Worm (Caenorhabditis elegans) whole organism, early embryonic: ENCODE data around the gene srz-67.
A peak's percentile ranks its signal among the peaks of the same experiment; 100 is the strongest.

Experiments used
- B0310.2 ChIP-seq: sonication (generic microtip); optimal IDR thresholded peaks from 2 replicates; lab custom pipeline; 2016; ENCODE audit warnings: mild to moderate bottlenecking, missing genetic modification characterization, missing compliant biosample characterization
- F13C5.2 ChIP-seq: sonication (generic microtip); optimal IDR thresholded peaks from 2 replicates; lab custom pipeline; 2017; ENCODE audit warnings: mild to moderate bottlenecking, missing genetic modification characterization, inconsistent platforms, missing compliant biosample characterization
- aly-1 ChIP-seq: sonication (generic microtip); optimal IDR thresholded peaks from 2 replicates; lab custom pipeline; 2016; ENCODE audit warnings: missing genetic modification characterization, missing compliant biosample characterization
- ama-1 ChIP-seq: fragments of 150-350 bp; optimal IDR thresholded peaks from 2 replicates; lab custom pipeline; 2014
- ceh-13 ChIP-seq: fragments of 200-800 bp; sonication (Bioruptor generic); optimal IDR thresholded peaks from 2 replicates; lab custom pipeline; 2018; ENCODE audit warnings: mild to moderate bottlenecking, missing genetic modification characterization, missing compliant biosample characterization
- ceh-36 ChIP-seq: sonication (generic microtip); optimal IDR thresholded peaks from 2 replicates; lab custom pipeline; 2016; ENCODE audit warnings: missing genetic modification characterization, inconsistent platforms, missing compliant biosample characterization
- ets-7 ChIP-seq: sonication (generic microtip); optimal IDR thresholded peaks from 2 replicates; lab custom pipeline; 2016; ENCODE audit warnings: missing genotype, missing genetic modification characterization, missing compliant biosample characterization
- flt-1 ChIP-seq: fragments of 200-800 bp; sonication (Bioruptor generic); IDR thresholded peaks from 2 replicates; pipeline ENCODE4 v1.3.6; 2022; ENCODE audit warnings: missing genetic modification characterization, missing compliant biosample characterization
- hmbx-1 ChIP-seq: sonication (generic microtip); optimal IDR thresholded peaks from 2 replicates; lab custom pipeline; 2016; ENCODE audit warnings: mild to moderate bottlenecking, missing genetic modification characterization, missing compliant biosample characterization
- hmg-4 ChIP-seq: fragments of 200-800 bp; sonication (Bioruptor generic); optimal IDR thresholded peaks from 2 replicates; lab custom pipeline; 2018; ENCODE audit warnings: mild to moderate bottlenecking, missing genetic modification characterization, missing compliant biosample characterization
- hnd-1 ChIP-seq: sonication (generic microtip); optimal IDR thresholded peaks from 2 replicates; lab custom pipeline; 2016; ENCODE audit warnings: missing genetic modification characterization, missing compliant biosample characterization
- pes-1 ChIP-seq: fragments of 200-800 bp; sonication (Bioruptor generic); IDR thresholded peaks from 2 replicates; pipeline ENCODE4 v1.3.6; 2022; ENCODE audit warnings: missing genetic modification reagents, missing genetic modification characterization, missing compliant biosample characterization
- scrt-1 ChIP-seq: fragments of 200-800 bp; sonication (Bioruptor generic); IDR thresholded peaks from 2 replicates; pipeline ENCODE4 v1.3.6; 2022; ENCODE audit warnings: missing genetic modification characterization, missing compliant biosample characterization
- sea-1 ChIP-seq: fragments of 200-800 bp; sonication (Bioruptor generic); conservative IDR thresholded peaks from 2 replicates; pipeline ENCODE4 v1.3.6; 2022; ENCODE audit warnings: missing genetic modification characterization, missing compliant biosample characterization
- tbx-11 ChIP-seq: fragments of 200-800 bp; sonication (Bioruptor generic); IDR thresholded peaks from 2 replicates; pipeline ENCODE4 v1.3.6; 2022; ENCODE audit warnings: missing genetic modification characterization, missing compliant biosample characterization
- tbx-37 ChIP-seq: fragments of 200-800 bp; sonication (Bioruptor generic); conservative IDR thresholded peaks from 2 replicates; pipeline ENCODE4 v1.3.6; 2022; ENCODE audit warnings: missing genetic modification reagents, missing genetic modification characterization, missing compliant biosample characterization
- tra-4 ChIP-seq: sonication (generic microtip); optimal IDR thresholded peaks from 2 replicates; lab custom pipeline; 2017; ENCODE audit warnings: missing genetic modification characterization, missing compliant biosample characterization

The srz-67 gene

DNA sequence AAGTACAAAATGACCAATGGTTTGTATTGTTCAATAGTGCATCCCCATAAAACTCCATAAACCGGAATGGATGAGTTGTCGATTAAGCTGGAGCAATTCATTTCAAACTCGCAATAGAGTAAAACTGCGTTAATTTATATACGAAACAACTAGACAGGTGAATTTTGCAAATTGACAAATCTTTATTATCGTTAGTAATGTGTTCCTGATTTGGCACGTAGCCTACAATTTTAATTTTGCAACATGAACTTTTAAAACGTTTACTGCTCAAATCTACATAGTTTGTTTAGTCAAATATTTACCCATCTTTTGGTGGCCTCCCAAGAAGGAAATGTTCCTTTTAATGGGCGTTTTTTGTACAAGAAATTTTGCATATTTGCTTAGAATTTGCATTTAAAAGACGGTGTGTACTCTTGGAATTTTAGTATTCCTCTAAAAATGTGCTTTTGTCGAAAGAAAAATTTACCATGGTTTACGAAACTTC, at the start of gene srz-67, which contains the start of gene C17F4.11:
Gene srz-67, minus strand, starts transcription at position 101 of the 484 bp plus-strand sequence.
Gene C17F4.11, plus strand, starts transcription at position 434 of the 484 bp plus-strand sequence.
- TF ChIP-seq pes-1 (GFP tag; lab: Robert Waterston, UW) (no peak), hnd-1 (tag; lab: Kevin White, UChicago) (no peak), ceh-13 (no peak), ceh-36 (no peak), tbx-37 (GFP tag; lab: Robert Waterston, UW) (no peak), F13C5.2 (no peak), sea-1 (GFP tag; lab: Robert Waterston, UW) (no peak), hmbx-1 (no peak), flt-1 (no peak), tra-4 (no peak), hmg-4 (no peak), scrt-1 (GFP tag; lab: Robert Waterston, UW) (no peak), B0310.2 (no peak), aly-1 (tag; lab: Kevin White, UChicago) (no peak), ama-1 (lab: Kevin White, UChicago) (no peak), tbx-11 (no peak), ets-7 (tag; lab: Kevin White, UChicago) (no peak)

DNA sequence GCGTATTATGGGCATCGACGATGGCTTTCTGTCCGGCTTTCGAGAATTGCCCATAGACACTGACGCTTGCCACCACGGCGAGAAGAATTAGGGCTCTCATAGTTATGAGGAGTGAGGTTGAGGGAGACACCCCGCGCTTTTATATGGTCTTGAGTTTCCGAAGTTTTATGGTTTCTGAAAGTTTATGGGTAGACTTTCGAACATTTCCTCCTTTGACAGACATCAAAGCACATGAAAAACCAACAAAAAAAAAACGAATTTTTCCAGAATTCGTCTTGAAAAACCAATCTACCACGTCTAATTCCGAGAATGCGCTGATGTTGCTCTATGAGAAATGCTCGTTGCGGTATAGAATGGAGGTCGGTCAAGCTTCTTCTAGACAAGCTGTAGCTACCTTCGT, 47.6 kb upstream of the srz-67 start, which contains the start of gene scl-15:
Gene scl-15, minus strand, starts transcription at position 101 of the 400 bp plus-strand sequence.
- TF ChIP-seq ceh-36, result no peak
- TF ChIP-seq tbx-37 (GFP tag; lab: Robert Waterston, UW), result no peak
- no peak for TF ChIP-seq hnd-1 (tag; lab: Kevin White, UChicago)

DNA sequence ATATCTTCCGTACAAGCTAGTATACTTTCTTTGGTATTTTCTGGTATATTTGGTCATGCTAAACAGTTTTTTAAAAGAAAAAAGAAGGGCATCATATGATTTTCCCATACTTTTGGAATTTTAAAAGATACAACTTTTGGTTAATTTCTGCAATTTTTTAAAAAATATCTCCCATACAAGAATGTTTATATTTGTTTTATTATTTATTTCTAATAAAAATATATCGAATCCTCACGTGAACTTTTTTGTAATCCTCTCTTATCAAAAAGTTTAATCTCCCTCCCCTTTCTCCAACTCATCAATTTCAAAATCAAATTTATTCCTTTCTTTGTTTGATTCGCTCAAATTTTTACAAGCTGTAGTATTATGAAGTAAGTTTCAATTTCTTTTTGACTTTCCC, 45.4 kb upstream of the srz-67 start, which contains the start of gene nep-13:
Gene nep-13, plus strand, starts transcription at position 301 of the 400 bp plus-strand sequence.
- no peak for TF ChIP-seq F13C5.2
- TF ChIP-seq B0310.2, result no peak
- TF ChIP-seq pes-1 (GFP tag; lab: Robert Waterston, UW), result no peak
- no peak for TF ChIP-seq hnd-1 (tag; lab: Kevin White, UChicago)
- TF ChIP-seq ceh-36, result no peak
- no peak for TF ChIP-seq ets-7 (tag; lab: Kevin White, UChicago)
- no peak for TF ChIP-seq hmg-4
- TF ChIP-seq ceh-13, result no peak
- TF ChIP-seq tra-4, result no peak
- TF ChIP-seq sea-1 (GFP tag; lab: Robert Waterston, UW), result no peak
- no peak for TF ChIP-seq ama-1 (lab: Kevin White, UChicago)
- no peak for TF ChIP-seq tbx-11
- no peak for TF ChIP-seq flt-1
- TF ChIP-seq scrt-1 (GFP tag; lab: Robert Waterston, UW), result no peak
- TF ChIP-seq tbx-37 (GFP tag; lab: Robert Waterston, UW), result no peak
- no peak for TF ChIP-seq hmbx-1
- no peak for TF ChIP-seq aly-1 (tag; lab: Kevin White, UChicago)

DNA sequence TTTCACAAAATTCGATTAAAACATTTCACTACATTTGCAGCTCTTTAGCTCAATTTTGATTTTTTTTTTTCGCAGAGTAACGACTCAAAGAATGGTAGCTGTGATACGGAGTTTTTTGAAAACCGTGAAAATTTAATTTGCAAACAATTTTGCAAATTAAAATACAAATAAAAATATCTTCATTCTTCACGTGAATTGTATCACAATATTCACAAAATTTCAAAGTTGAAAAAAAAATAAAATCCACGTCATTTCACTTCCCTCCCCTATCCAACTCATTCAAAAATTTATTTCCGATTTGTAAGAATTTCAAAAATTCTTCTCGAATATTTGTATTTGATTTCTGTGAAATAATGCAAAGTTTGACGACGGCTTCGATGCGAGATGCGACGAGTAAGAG, 41.7 kb upstream of the srz-67 start, which contains the start of gene wht-4:
Gene wht-4, plus strand, starts transcription at position 301 of the 400 bp plus-strand sequence.
- TF ChIP-seq tbx-11, result no peak
- TF ChIP-seq pes-1 (GFP tag; lab: Robert Waterston, UW), result no peak
- TF ChIP-seq hmbx-1, result no peak

DNA sequence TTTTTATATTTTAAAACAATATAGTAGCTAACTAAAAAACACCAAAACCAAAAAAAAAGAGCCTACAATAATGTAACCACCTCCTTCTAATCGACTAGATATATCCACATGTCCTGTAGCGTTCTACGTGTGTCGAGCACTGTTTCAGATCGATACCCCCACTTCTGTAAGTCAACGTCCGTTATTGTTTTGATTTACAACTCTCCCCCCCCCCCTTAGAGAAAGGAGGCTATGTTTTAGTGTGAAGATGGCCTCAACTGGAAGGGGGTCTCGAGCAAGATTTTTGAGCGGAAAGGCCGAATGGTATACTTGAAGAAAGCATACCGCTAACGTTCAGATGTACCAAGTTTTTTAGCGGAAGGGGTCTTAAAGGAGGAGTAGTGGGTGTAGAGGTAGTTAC, 40.7 kb upstream of the srz-67 start, which contains the start of gene F02E11.4:
Gene F02E11.4, minus strand, starts transcription at position 101 of the 400 bp plus-strand sequence.
- TF ChIP-seq aly-1 (tag; lab: Kevin White, UChicago) (no peak), flt-1 (no peak), F13C5.2 (no peak), ceh-13 (no peak), ama-1 (lab: Kevin White, UChicago) (no peak), scrt-1 (GFP tag; lab: Robert Waterston, UW) (no peak), B0310.2 (no peak), hmbx-1 (no peak), tbx-11 (no peak), tra-4 (no peak), sea-1 (GFP tag; lab: Robert Waterston, UW) (no peak), hmg-4 (no peak), ceh-36 (no peak)

DNA sequence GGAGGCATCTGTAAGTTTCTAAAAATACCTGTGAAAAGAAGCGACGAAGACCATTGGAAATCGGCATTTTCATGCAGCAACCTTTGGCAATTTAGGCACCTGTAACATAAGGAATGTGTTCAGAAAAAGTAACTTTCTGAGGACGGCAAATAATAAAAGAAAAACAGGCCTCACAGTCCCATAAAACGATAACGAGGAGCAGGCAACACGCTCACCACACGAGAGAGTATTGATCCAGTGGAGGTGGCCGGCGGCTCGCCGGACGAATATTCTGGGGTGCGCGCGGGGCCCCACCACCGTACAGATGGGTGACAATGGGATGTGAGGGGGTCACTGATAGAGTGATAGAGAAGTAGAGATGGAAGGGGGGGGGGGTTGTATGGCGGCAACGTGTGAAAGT, 38.0 kb upstream of the srz-67 start, which contains the start of gene F02E11.3:
Gene F02E11.3, minus strand, starts transcription at position 101 of the 400 bp plus-strand sequence.
- TF ChIP-seq hmg-4 (no peak), B0310.2 (no peak), ets-7 (tag; lab: Kevin White, UChicago) (no peak), sea-1 (GFP tag; lab: Robert Waterston, UW) (no peak), pes-1 (GFP tag; lab: Robert Waterston, UW) (no peak), scrt-1 (GFP tag; lab: Robert Waterston, UW) (no peak), hnd-1 (tag; lab: Kevin White, UChicago) (no peak), F13C5.2 (no peak), tbx-11 (no peak), tbx-37 (GFP tag; lab: Robert Waterston, UW) (no peak), hmbx-1 (no peak), ceh-36 (no peak), ama-1 (lab: Kevin White, UChicago) (no peak), ceh-13 (no peak), tra-4 (no peak), aly-1 (tag; lab: Kevin White, UChicago) (no peak), flt-1 (no peak)

DNA sequence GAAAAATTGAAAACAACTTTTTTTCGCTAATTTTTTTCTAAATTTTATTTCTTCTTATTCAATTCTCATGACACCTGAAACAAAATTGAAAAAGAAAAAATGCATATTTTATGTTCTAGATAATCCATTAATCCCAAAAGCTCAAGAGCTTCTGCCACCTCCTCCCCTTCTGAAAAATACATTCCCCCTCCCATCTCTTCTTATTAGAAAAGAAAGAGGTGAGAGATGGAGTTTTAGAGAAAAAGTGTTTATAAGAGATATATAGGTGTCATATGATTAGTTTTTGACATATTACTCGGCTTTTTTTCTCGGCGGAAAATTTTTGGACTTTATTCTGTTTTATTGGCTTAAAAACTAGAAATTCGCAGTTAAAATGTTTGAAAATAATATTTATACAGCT, 33.7 kb upstream of the srz-67 start:
- TF ChIP-seq flt-1 (no peak), pes-1 (GFP tag; lab: Robert Waterston, UW) (no peak), hnd-1 (tag; lab: Kevin White, UChicago) (no peak), tra-4 (no peak), tbx-11 (no peak), aly-1 (tag; lab: Kevin White, UChicago) (no peak), ceh-13 (no peak), ceh-36 (no peak)

DNA sequence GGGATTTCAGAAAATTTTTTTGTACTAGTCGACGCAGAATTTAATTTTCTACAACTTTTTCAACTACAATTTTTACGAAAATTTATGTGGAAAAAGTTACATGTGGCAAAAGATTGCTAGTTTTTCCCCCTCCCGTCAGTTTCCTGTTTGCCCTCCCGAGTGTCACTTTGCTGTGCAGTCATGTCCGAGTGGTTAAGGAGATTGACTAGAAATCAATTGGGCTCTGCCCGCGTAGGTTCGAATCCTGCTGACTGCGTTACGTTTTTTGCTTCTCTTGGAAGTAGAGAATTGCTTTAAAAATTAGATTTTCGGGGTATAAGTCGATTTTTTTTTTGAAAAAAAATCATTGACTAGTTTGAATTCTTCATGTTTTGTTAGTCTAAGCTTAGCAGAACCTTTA, 30.9 kb upstream of the srz-67 start:
- TF ChIP-seq scrt-1 (GFP tag; lab: Robert Waterston, UW) (0 out of 2 replicates have a peak, but pooled peaks have one; percentile 19), tbx-11 (peak; percentile 58), hmbx-1 (no peak), B0310.2 (no peak), ceh-13 (peak; percentile 49), ama-1 (lab: Kevin White, UChicago) (no peak), hnd-1 (tag; lab: Kevin White, UChicago) (peak; percentile 1), pes-1 (GFP tag; lab: Robert Waterston, UW) (peak; percentile 82), tra-4 (no peak), flt-1 (peak; percentile 60; the same call in 1 of the 2 replicates), aly-1 (tag; lab: Kevin White, UChicago) (no peak), ets-7 (tag; lab: Kevin White, UChicago) (no peak), hmg-4 (no peak), ceh-36 (no peak), sea-1 (GFP tag; lab: Robert Waterston, UW) (no peak), F13C5.2 (no peak), tbx-37 (GFP tag; lab: Robert Waterston, UW) (no peak)
